Worm (Caenorhabditis elegans): ENCODE results near the gene C38C5.1.

DNA sequence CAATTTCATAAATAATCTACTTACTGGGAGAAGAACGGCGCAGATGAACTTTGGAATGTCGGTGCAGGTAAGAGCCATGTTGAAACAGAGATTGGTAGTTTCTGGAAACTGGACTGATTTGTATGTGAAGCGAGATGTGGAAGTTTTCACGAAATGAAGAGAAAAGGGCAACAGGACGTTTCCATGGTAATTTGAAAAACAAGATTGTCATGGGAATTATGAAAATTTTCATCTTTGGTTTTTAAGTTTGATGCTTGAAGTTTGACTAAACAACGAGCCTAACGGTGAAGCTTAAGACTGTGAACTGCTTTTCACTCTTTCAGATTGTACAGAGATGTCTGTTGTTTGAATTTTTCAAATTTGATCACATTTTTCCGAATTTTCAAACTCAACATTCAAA lies 45.6 kb upstream of the C38C5.1 start, which contains the start of gene T23F2.3:
- TF ChIP-seq unc-62 (GFP tag; optimal IDR thresholded peaks at IDR 0.05) (no peak), hmg-11 (tag; optimal IDR thresholded peaks at IDR 0.05) (no peak), ceh-16 (tag; optimal IDR thresholded peaks at IDR 0.05) (no peak), nhr-25 (tag; optimal IDR thresholded peaks at IDR 0.05) (no peak), nhr-11 (tag; optimal IDR thresholded peaks at IDR 0.05) (no peak), nhr-28 (tag; optimal IDR thresholded peaks at IDR 0.05) (no peak), nhr-67 (tag; optimal IDR thresholded peaks at IDR 0.05) (no peak), ama-1 (optimal IDR thresholded peaks at IDR 0.05) (no peak), fkh-10 (GFP tag; optimal IDR thresholded peaks at IDR 0.05) (no peak), nhr-237 (tag; optimal IDR thresholded peaks at IDR 0.05) (no peak), ztf-11 (tag; optimal IDR thresholded peaks at IDR 0.05) (no peak)

Measured in whole organism, L3 larva.